Fruit fly (Drosophila melanogaster) whole organism, embryonic: Measurements from ENCODE around the gene Doc2.

ENCODE experiments used
- Aef1 ChIP-seq: fragments of 200-800 bp; sonication (Bioruptor generic); IDR thresholded peaks from 3 replicates; pipeline ENCODE4 v1.3.6; 2022; ENCODE audit warnings: missing biosample characterization, missing genetic modification characterization
- Bdp1 ChIP-seq: fragments of 200-800 bp; sonication (Bioruptor generic); optimal IDR thresholded peaks from 3 replicates; lab custom pipeline; 2016; ENCODE audit warnings: missing biosample characterization, missing genetic modification characterization
- CG10147 ChIP-seq: fragments of 200-800 bp; sonication (Bioruptor generic); optimal IDR thresholded peaks from 2 replicates; lab custom pipeline; 2019; ENCODE audit warnings: missing biosample characterization, mild to moderate bottlenecking, missing genetic modification characterization, moderate library complexity
- CG10543 ChIP-seq: fragments of 200-800 bp; sonication (Bioruptor generic); optimal IDR thresholded peaks from 3 replicates; lab custom pipeline; 2017; ENCODE audit warnings: missing biosample characterization, mild to moderate bottlenecking, missing genetic modification characterization, moderate library complexity
- CG10959 ChIP-seq: fragments of 200-800 bp; sonication (Bioruptor generic); IDR thresholded peaks from 2 replicates; pipeline ENCODE4 v1.3.6; 2022; ENCODE audit warnings: missing biosample characterization, missing genetic modification characterization
- CG11504 ChIP-seq: fragments of 200-800 bp; sonication (Bioruptor generic); optimal IDR thresholded peaks from 3 replicates; lab custom pipeline; 2019; ENCODE audit warnings: missing biosample characterization, mild to moderate bottlenecking, missing genetic modification characterization, moderate library complexity
- CG12104 ChIP-seq: fragments of 200-800 bp; sonication (Bioruptor generic); optimal IDR thresholded peaks from 3 replicates; lab custom pipeline; 2016; ENCODE audit warnings: missing biosample characterization, missing genetic modification characterization
- CG15011 ChIP-seq: fragments of 200-800 bp; sonication (Bioruptor generic); optimal IDR thresholded peaks from 3 replicates; lab custom pipeline; 2018; ENCODE audit warnings: missing biosample characterization, mild to moderate bottlenecking, missing genetic modification characterization
- CG16863 ChIP-seq: fragments of 200-800 bp; sonication (Bioruptor generic); optimal IDR thresholded peaks from 3 replicates; lab custom pipeline; 2016; ENCODE audit warnings: missing biosample characterization, missing genetic modification characterization
- CG18599 ChIP-seq: fragments of 200-800 bp; sonication (Bioruptor generic); optimal IDR thresholded peaks from 3 replicates; lab custom pipeline; 2017; ENCODE audit warnings: missing biosample characterization, missing genetic modification characterization, mild to moderate bottlenecking, moderate library complexity, missing genetic modification reagents
- CG2120 ChIP-seq: fragments of 200-800 bp; sonication (Bioruptor generic); optimal IDR thresholded peaks from 3 replicates; lab custom pipeline; 2016; ENCODE audit warnings: missing biosample characterization, missing genetic modification characterization
- CG34422 ChIP-seq: fragments of 200-800 bp; sonication (Bioruptor generic); IDR thresholded peaks from 3 replicates; pipeline ENCODE4 v1.3.6; 2022; ENCODE audit warnings: missing biosample characterization, missing genetic modification characterization
- CG3726 ChIP-seq: fragments of 200-800 bp; sonication (Bioruptor generic); IDR thresholded peaks from 3 replicates; pipeline ENCODE4, ENCODE4 v1.3.6; 2022; ENCODE audit warnings: missing biosample characterization, missing genetic modification characterization
- CG3847 ChIP-seq: fragments of 200-800 bp; sonication (Bioruptor generic); IDR thresholded peaks from 2 replicates; pipeline ENCODE4 v1.3.6; 2022; ENCODE audit warnings: missing biosample characterization, missing genetic modification characterization
- CG6689 ChIP-seq: fragments of 200-800 bp; sonication (Bioruptor generic); IDR thresholded peaks from 2 replicates; pipeline ENCODE4 v1.3.6; 2022; ENCODE audit warnings: missing biosample characterization, missing genetic modification characterization
- CG7271 ChIP-seq: fragments of 200-800 bp; sonication (Bioruptor generic); optimal IDR thresholded peaks from 2 replicates; lab custom pipeline; 2018; ENCODE audit warnings: missing biosample characterization, mild to moderate bottlenecking, missing genetic modification characterization, moderate library complexity
- CG7372 ChIP-seq: fragments of 200-800 bp; sonication (Bioruptor generic); IDR thresholded peaks from 2 replicates; pipeline ENCODE4 v1.3.6; 2022; ENCODE audit warnings: missing biosample characterization, missing genetic modification characterization
- CG7987 ChIP-seq: fragments of 200-800 bp; sonication (Bioruptor generic); optimal IDR thresholded peaks from 2 replicates; lab custom pipeline; 2018; ENCODE audit warnings: missing biosample characterization, mild to moderate bottlenecking, missing genetic modification characterization, moderate library complexity
- CG8765 ChIP-seq: fragments of 200-800 bp; sonication (Bioruptor generic); IDR thresholded peaks from 2 replicates; pipeline ENCODE4 v1.3.6; 2022; ENCODE audit warnings: missing biosample characterization, missing genetic modification characterization
- CG9727 ChIP-seq: fragments of 200-800 bp; sonication (Bioruptor generic); optimal IDR thresholded peaks from 3 replicates; lab custom pipeline; 2017; ENCODE audit warnings: missing biosample characterization, mild to moderate bottlenecking, missing genetic modification characterization
- CrebB ChIP-seq: fragments of 200-800 bp; sonication (Bioruptor generic); optimal IDR thresholded peaks from 3 replicates; lab custom pipeline; 2018; ENCODE audit warnings: missing biosample characterization, mild to moderate bottlenecking, missing genetic modification characterization
- H2.0 ChIP-seq: fragments of 200-800 bp; sonication (Bioruptor generic); IDR thresholded peaks from 2 replicates; pipeline ENCODE4 v1.3.6; 2022; ENCODE audit warnings: missing biosample characterization, missing genetic modification characterization
- Lpt ChIP-seq: fragments of >200 bp; optimal IDR thresholded peaks from 2 replicates; lab custom pipeline; 2018; ENCODE audit warnings: missing biosample characterization, missing genetic modification characterization
- Ravus ChIP-seq: fragments of 200-800 bp; sonication (Bioruptor generic); IDR thresholded peaks from 2 replicates; pipeline ENCODE4 v1.3.6; 2022; ENCODE audit warnings: missing biosample characterization, missing genetic modification characterization
- Rx ChIP-seq: fragments of 200-800 bp; sonication (Bioruptor generic); IDR thresholded peaks from 2 replicates; pipeline ENCODE4 v1.3.6; 2022; ENCODE audit warnings: missing biosample characterization, missing genetic modification characterization
- Six4 ChIP-seq: fragments of 200-800 bp; sonication (Bioruptor generic); optimal IDR thresholded peaks from 2 replicates; lab custom pipeline; 2016; ENCODE audit warnings: missing biosample characterization, missing genetic modification characterization
- Taf1 ChIP-seq: fragments of 200-800 bp; sonication (Bioruptor generic); IDR thresholded peaks from 2 replicates; pipeline ENCODE4 v1.3.6; 2022; ENCODE audit warnings: missing biosample characterization, missing genetic modification characterization
- Trl ChIP-seq, 3 experiments: fragments of >200 bp in 2 of 3; fragments of 200-800 bp in 1 of 3; sonication (Bioruptor generic) in 1 of 3; optimal IDR thresholded peaks; 2 replicates in 1 of 3; 3 replicates in 2 of 3; lab custom pipeline; 2016 to 2017; ENCODE audit warnings: missing biosample characterization in 1 of 3, missing genetic modification characterization in 1 of 3
- ato ChIP-seq: fragments of 200-800 bp; sonication (Bioruptor generic); IDR thresholded peaks from 2 replicates; pipeline ENCODE4 v1.3.6; 2022; ENCODE audit warnings: missing biosample characterization, missing genetic modification characterization; ENCODE audit not compliant: partially characterized antibody
- bcd ChIP-seq: fragments of 200-800 bp; sonication (Bioruptor generic); optimal IDR thresholded peaks from 2 replicates; lab custom pipeline; 2017; ENCODE audit warnings: missing biosample characterization, mild to moderate bottlenecking, missing genetic modification characterization
- bigmax ChIP-seq: fragments of 200-800 bp; sonication (Bioruptor generic); optimal IDR thresholded peaks from 2 replicates; lab custom pipeline; 2018; ENCODE audit warnings: missing biosample characterization, mild to moderate bottlenecking, missing genetic modification characterization
- bsh ChIP-seq, 2 experiments: fragments of 200-800 bp; sonication (Bioruptor generic); optimal IDR thresholded peaks; 2 replicates each; lab custom pipeline; 2017 to 2018; ENCODE audit warnings: mild to moderate bottlenecking in 2 of 2, missing biosample characterization in 2 of 2, missing genetic modification characterization in 2 of 2, moderate library complexity in 1 of 2
- cg ChIP-seq: fragments of 200-800 bp; sonication (Bioruptor generic); optimal IDR thresholded peaks from 3 replicates; lab custom pipeline; 2019; ENCODE audit warnings: missing biosample characterization, mild to moderate bottlenecking, missing genetic modification characterization, moderate library complexity
- corto ChIP-seq: fragments of 200-800 bp; sonication (Bioruptor generic); optimal IDR thresholded peaks from 2 replicates; lab custom pipeline; 2016; ENCODE audit warnings: missing biosample characterization, mild to moderate bottlenecking, missing genetic modification characterization, moderate library complexity
- dati ChIP-seq: fragments of 200-800 bp; sonication (Bioruptor generic); IDR thresholded peaks from 2 replicates; pipeline ENCODE4 v1.3.6; 2022; ENCODE audit warnings: missing biosample characterization, missing genetic modification characterization
- ftz-f1 ChIP-seq: fragments of 200-800 bp; sonication (Bioruptor generic); optimal IDR thresholded peaks from 2 replicates; lab custom pipeline; 2016; ENCODE audit warnings: missing biosample characterization, missing genetic modification characterization
- gro ChIP-seq: fragments of 200-800 bp; sonication (Bioruptor generic); optimal IDR thresholded peaks from 2 replicates; lab custom pipeline; 2016; ENCODE audit warnings: missing biosample characterization, missing genetic modification characterization
- hb ChIP-seq: fragments of 200-800 bp; sonication (Bioruptor generic); IDR thresholded peaks from 3 replicates; pipeline ENCODE4 v1.3.6; 2022; ENCODE audit warnings: missing biosample characterization, missing genetic modification characterization; ENCODE audit not compliant: partially characterized antibody
- lab ChIP-seq: fragments of 200-800 bp; sonication (Bioruptor generic); optimal IDR thresholded peaks from 3 replicates; lab custom pipeline; 2017; ENCODE audit warnings: missing biosample characterization, missing genetic modification characterization, mild to moderate bottlenecking, moderate library complexity, missing genetic modification reagents
- lbe ChIP-seq: fragments of 200-800 bp; sonication (Bioruptor generic); optimal IDR thresholded peaks from 2 replicates; lab custom pipeline; 2016; ENCODE audit warnings: missing biosample characterization, mild to moderate bottlenecking, missing genetic modification characterization
- nom ChIP-seq: fragments of 200-800 bp; sonication (Bioruptor generic); optimal IDR thresholded peaks from 2 replicates; lab custom pipeline; 2017; ENCODE audit warnings: missing biosample characterization, missing genetic modification characterization, mild to moderate bottlenecking, moderate library complexity, missing genetic modification reagents
- peb ChIP-seq: fragments of 200-800 bp; sonication (Bioruptor generic); IDR thresholded peaks from 2 replicates; pipeline ENCODE4 v1.3.6; 2022; ENCODE audit warnings: missing biosample characterization, missing genetic modification characterization
- psq ChIP-seq: fragments of 200-800 bp; sonication (Bioruptor generic); optimal IDR thresholded peaks from 2 replicates; lab custom pipeline; 2017; ENCODE audit warnings: missing biosample characterization, missing genetic modification characterization
- run ChIP-seq: fragments of 200-800 bp; sonication (Bioruptor generic); optimal IDR thresholded peaks from 3 replicates; lab custom pipeline; 2018; ENCODE audit warnings: missing biosample characterization, mild to moderate bottlenecking, missing genetic modification characterization
- salm ChIP-seq: fragments of 200-800 bp; sonication (Bioruptor generic); optimal IDR thresholded peaks from 2 replicates; lab custom pipeline; 2018; ENCODE audit warnings: missing biosample characterization, mild to moderate bottlenecking, missing genetic modification characterization
- sens-2 ChIP-seq: fragments of 200-800 bp; sonication (Bioruptor generic); IDR thresholded peaks from 2 replicates; pipeline ENCODE4 v1.3.6; 2022; ENCODE audit warnings: missing biosample characterization, missing genetic modification characterization
- sima ChIP-seq: fragments of 200-800 bp; sonication (Bioruptor generic); optimal IDR thresholded peaks from 2 replicates; lab custom pipeline; 2016; ENCODE audit warnings: missing biosample characterization, missing genetic modification characterization
- sna ChIP-seq: fragments of 200-800 bp; sonication (Bioruptor generic); IDR thresholded peaks from 2 replicates; pipeline ENCODE4 v1.3.6; 2022; ENCODE audit warnings: missing biosample characterization, missing genetic modification characterization; ENCODE audit not compliant: partially characterized antibody
- so ChIP-seq: fragments of 200-800 bp; sonication (Bioruptor generic); IDR thresholded peaks from 3 replicates; pipeline ENCODE4 v1.3.6; 2022; ENCODE audit warnings: missing biosample characterization, missing genetic modification characterization
- stwl ChIP-seq: fragments of 200-800 bp; sonication (Bioruptor generic); optimal IDR thresholded peaks from 3 replicates; lab custom pipeline; 2018; ENCODE audit warnings: missing biosample characterization, mild to moderate bottlenecking, missing genetic modification characterization, moderate library complexity
- zf30C ChIP-seq: fragments of 200-800 bp; sonication (Bioruptor generic); optimal IDR thresholded peaks from 3 replicates; lab custom pipeline; 2018; ENCODE audit warnings: missing biosample characterization, mild to moderate bottlenecking, missing genetic modification characterization

The Doc2 gene

DNA sequence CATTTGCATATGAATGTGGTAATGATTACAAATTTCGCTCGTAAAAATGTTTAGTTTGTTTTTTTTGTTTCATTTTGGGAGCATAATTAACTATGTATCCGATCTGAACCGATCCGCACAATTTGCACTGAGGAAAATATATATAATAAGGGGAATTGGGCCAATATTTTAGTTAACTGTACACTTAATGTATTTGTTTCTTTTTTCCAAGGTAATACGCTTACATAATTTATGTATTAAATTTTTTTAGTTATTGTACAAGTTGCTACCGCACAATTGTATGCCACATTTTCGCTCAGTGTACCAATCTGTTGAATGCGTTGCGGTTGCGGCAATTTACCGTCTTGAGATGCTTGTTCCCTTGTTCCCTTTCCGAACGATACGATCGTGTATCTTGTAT lies 6.6 kb upstream of the Doc2 start (continued):
- TF ChIP-seq zf30C (GFP tag; lab: Kevin White, UChicago) (peak; percentile 59), psq (peak; percentile 39), hb (GFP tag; lab: Robert Waterston, UW) (no peak), CG12104 (GFP tag; lab: Kevin White, UChicago) (peak; percentile 74), ato (GFP tag; lab: Robert Waterston, UW) (no peak), sna (no peak), salm (peak; percentile 81), Ravus (peak; percentile 76), run (tag; lab: Kevin White, UChicago) (peak; percentile 92), CG8765 (GFP tag; lab: Robert Waterston, UW) (peak; percentile 80), bigmax (GFP tag; lab: Kevin White, UChicago) (no peak), CG34422 (peak; percentile 92), CG11504 (tag; lab: Kevin White, UChicago) (peak; percentile 90), CrebB (tag; lab: Kevin White, UChicago) (peak; percentile 67), CG10959 (peak; percentile 86), Trl (optimal IDR thresholded peaks at IDR 0.05; lab: Kevin White, UChicago) (no peak), Trl (GFP tag; optimal IDR thresholded peaks at IDR 0.05; lab: Kevin White, UChicago) (peak; percentile 76), CG16863 (GFP tag; lab: Kevin White, UChicago) (peak; percentile 77), sens-2 (GFP tag; lab: Robert Waterston, UW) (peak; percentile 90), CG6689 (peak; percentile 92), nom (no peak), lab (peak; percentile 83), CG3726 (GFP tag; lab: Robert Waterston, UW) (peak; percentile 86), CG9727 (GFP tag; lab: Kevin White, UChicago) (peak; percentile 85), dati (GFP tag; lab: Robert Waterston, UW) (peak; percentile 75; the same call in 1 of the 2 replicates), CG2120 (GFP tag; lab: Kevin White, UChicago) (peak; percentile 81), peb (peak; percentile 90), ftz-f1 (GFP tag; lab: Kevin White, UChicago) (no peak), CG10543 (no peak), CG7372 (GFP tag; lab: Robert Waterston, UW) (peak; percentile 87), CG18599 (GFP tag; lab: Kevin White, UChicago) (peak; percentile 77), Bdp1 (GFP tag; lab: Kevin White, UChicago) (peak; percentile 43), bsh (GFP tag; optimal IDR thresholded peaks at IDR 0.05; lab: Kevin White, UChicago) (peak in 1 of 2 experiments; percentile 86), stwl (tag; lab: Kevin White, UChicago) (no peak), Six4 (GFP tag; lab: Kevin White, UChicago) (peak; percentile 73), Lpt (no peak), cg (GFP tag; lab: Kevin White, UChicago) (no peak), Aef1 (peak; percentile 89), sima (GFP tag; lab: Kevin White, UChicago) (peak; percentile 35), Rx (GFP tag; lab: Robert Waterston, UW) (peak; percentile 76), CG7987 (GFP tag; lab: Kevin White, UChicago) (peak; percentile 40), H2.0 (GFP tag; lab: Robert Waterston, UW) (peak; percentile 89), CG3847 (peak; percentile 73), CG7271 (tag; lab: Kevin White, UChicago) (peak; percentile 22), CG15011 (GFP tag; lab: Kevin White, UChicago) (peak; percentile 61), CG10147 (GFP tag; lab: Kevin White, UChicago) (peak; percentile 60), bcd (GFP tag; lab: Kevin White, UChicago) (peak; percentile 74), corto (GFP tag; lab: Kevin White, UChicago) (no peak), Taf1 (GFP tag; lab: Robert Waterston, UW) (peak; percentile 72), so (GFP tag; lab: Robert Waterston, UW) (peak; percentile 88), gro (GFP tag; lab: Kevin White, UChicago) (peak; percentile 57), lbe (GFP tag; lab: Kevin White, UChicago) (no peak)
